Comparison of ENCODE assay signal across 1 worm cellular context in the genomic region with DNA sequence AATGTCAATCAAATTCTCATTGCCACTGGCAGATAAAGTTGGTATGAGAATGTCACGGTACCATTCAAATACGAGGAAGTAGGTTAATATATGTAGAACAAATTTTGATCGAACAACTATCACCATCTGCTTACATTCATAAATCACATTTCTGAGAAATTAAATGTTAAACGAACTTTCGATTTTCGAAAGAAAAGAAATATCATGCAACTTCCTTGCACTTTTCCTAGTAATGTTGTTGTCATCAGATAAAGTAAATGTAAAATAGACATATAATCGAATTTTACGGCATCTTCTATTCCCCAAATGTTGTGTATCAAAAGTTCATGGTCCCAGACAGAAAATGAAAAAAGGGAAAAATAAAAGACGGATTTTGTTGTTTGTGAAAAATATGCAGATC.
TF ChIP-seq lines count a peak whose summit lies in the region.

No protein-coding gene starts in this region.

TF ChIP-seq in whole organism, L1 larva, 84 proteins besides CTCF, POLR2A, EP300 and RAD21 (continued from another document):
- TF ChIP-seq dsc-1 (tag; optimal IDR thresholded peaks at IDR 0.05; lab: Kevin White, UChicago) (no peak), egl-13 (tag; optimal IDR thresholded peaks at IDR 0.05; lab: Kevin White, UChicago) (no peak), jun-1 (tag; optimal IDR thresholded peaks at IDR 0.05; lab: Kevin White, UChicago) (no peak), nhr-11 (tag; optimal IDR thresholded peaks at IDR 0.05; lab: Kevin White, UChicago) (no peak), rnt-1 (tag; optimal IDR thresholded peaks at IDR 0.05; lab: Kevin White, UChicago) (no peak)
